Fruit fly (Drosophila melanogaster): ENCODE data around the gene Socs16D.

Socs16D gene

dm6 chrX:17802353-17803121 lies 24.8 kb downstream of the Socs16D start (continued):
- peak; percentile 55 for TF ChIP-seq lmd (GFP tag; IDR thresholded peaks at IDR 0.05)
- no peak for TF ChIP-seq CG1024 (GFP tag; IDR thresholded peaks at IDR 0.05)
- TF ChIP-seq Lim3 (GFP tag; IDR thresholded peaks at IDR 0.05), result no peak
- TF ChIP-seq CG8765 (GFP tag; IDR thresholded peaks at IDR 0.05), result no peak
- TF ChIP-seq hkb (optimal IDR thresholded peaks at IDR 0.05), result no peak
- TF ChIP-seq hkb (GFP tag; IDR thresholded peaks at IDR 0.05), result peak; percentile 18; the same call in 1 of the 2 replicates
- TF ChIP-seq Taf1 (GFP tag; IDR thresholded peaks at IDR 0.05), result peak; percentile 24; the same call in 1 of the 2 replicates
- peak; percentile 86 for TF ChIP-seq sens (GFP tag)
- TF ChIP-seq CG12219 (GFP tag; optimal IDR thresholded peaks at IDR 0.05), result peak; percentile 8
- peak; percentile 41 for TF ChIP-seq CG30431 (GFP tag; optimal IDR thresholded peaks at IDR 0.05)
- peak; percentile 25; the same call in 1 of the 3 replicates for TF ChIP-seq zfh1 (GFP tag; IDR thresholded peaks at IDR 0.05)
- peak; percentile 23; the same call in 1 of the 3 replicates for TF ChIP-seq croc (GFP tag; conservative IDR thresholded peaks at IDR 0.05)
- TF ChIP-seq CTCF (GFP tag; optimal IDR thresholded peaks at IDR 0.05), result no peak
- TF ChIP-seq BtbVII (GFP tag; optimal IDR thresholded peaks at IDR 0.05), result peak; percentile 23
- TF ChIP-seq CG15011 (GFP tag; optimal IDR thresholded peaks at IDR 0.05), result peak; percentile 23
- TF ChIP-seq Side (GFP tag; optimal IDR thresholded peaks at IDR 0.05), result no peak
- peak; percentile 24 for TF ChIP-seq CG15696 (tag; optimal IDR thresholded peaks at IDR 0.05)
- no peak for TF ChIP-seq Kr (GFP tag; optimal IDR thresholded peaks at IDR 0.05)
- TF ChIP-seq CoRest (tag; optimal IDR thresholded peaks at IDR 0.05), result peak; percentile 43
- TF ChIP-seq D (optimal IDR thresholded peaks at IDR 0.05), result no peak
- peak; percentile 9 for TF ChIP-seq D (GFP tag; optimal IDR thresholded peaks at IDR 0.05)
- peak; percentile 66 for TF ChIP-seq CG11504 (tag; optimal IDR thresholded peaks at IDR 0.05)
- 0 out of 2 replicates have a peak, but pooled peaks have one; percentile 34 for TF ChIP-seq danr (GFP tag; IDR thresholded peaks at IDR 0.05)
- peak; percentile 30 for TF ChIP-seq NfI (GFP tag; optimal IDR thresholded peaks at IDR 0.05)
- peak; percentile 13 for TF ChIP-seq Usf (GFP tag; optimal IDR thresholded peaks at IDR 0.05)
- peak; percentile 75 for TF ChIP-seq CG10321 (GFP tag; IDR thresholded peaks at IDR 0.05)
- peak; percentile 69 for TF ChIP-seq vvl (GFP tag; IDR thresholded peaks at IDR 0.05)
- peak in 1 of 2 experiments; percentile 18 for TF ChIP-seq Pdp1 (GFP tag; optimal IDR thresholded peaks at IDR 0.05)
- peak in 1 of 3 experiments; percentile 38 for TF ChIP-seq lola (GFP tag; optimal IDR thresholded peaks at IDR 0.05)
- TF ChIP-seq CG7556 (GFP tag; optimal IDR thresholded peaks at IDR 0.05), result peak; percentile 61
- no peak for TF ChIP-seq CG11696 (GFP tag; IDR thresholded peaks at IDR 0.05)
- TF ChIP-seq CG2199 (GFP tag; IDR thresholded peaks at IDR 0.05), result no peak
- TF ChIP-seq CG12659 (GFP tag; optimal IDR thresholded peaks at IDR 0.05), result peak; percentile 15
- TF ChIP-seq phol (tag; optimal IDR thresholded peaks at IDR 0.05), result peak; percentile 48
- TF ChIP-seq CG4404 (GFP tag; IDR thresholded peaks at IDR 0.05), result peak; percentile 43
- 0 out of 2 replicates have a peak, but pooled peaks have one; percentile 21 for TF ChIP-seq CG14441 (GFP tag; IDR thresholded peaks at IDR 0.05)
- peak; percentile 15 for TF ChIP-seq CG9437 (GFP tag; optimal IDR thresholded peaks at IDR 0.05)
- TF ChIP-seq CG17359 (tag; optimal IDR thresholded peaks at IDR 0.05), result peak; percentile 35
- TF ChIP-seq Doc3 (GFP tag; IDR thresholded peaks at IDR 0.05; ENCODE audit: partially characterized antibody), result no peak
- TF ChIP-seq CG16779 (GFP tag; IDR thresholded peaks at IDR 0.05), result no peak
- peak; percentile 36; the same call in 1 of the 2 replicates for TF ChIP-seq Ptx1 (GFP tag; IDR thresholded peaks at IDR 0.05)
- TF ChIP-seq al (GFP tag; IDR thresholded peaks at IDR 0.05), result 0 out of 2 replicates have a peak, but pooled peaks have one; percentile 8
- TF ChIP-seq CG1602 (GFP tag; optimal IDR thresholded peaks at IDR 0.05), result peak; percentile 25
- no peak for TF ChIP-seq CG15601 (tag; optimal IDR thresholded peaks at IDR 0.05)
- TF ChIP-seq Dbx (GFP tag; IDR thresholded peaks at IDR 0.05), result 0 out of 3 replicates have a peak, but pooled peaks have one; percentile 22
- TF ChIP-seq Abd-B (GFP tag; optimal IDR thresholded peaks at IDR 0.05), result peak; percentile 45
- TF ChIP-seq unpg (GFP tag; optimal IDR thresholded peaks at IDR 0.05), result peak; percentile 42
- TF ChIP-seq PHDP (tag; optimal IDR thresholded peaks at IDR 0.05), result no peak
- peak; percentile 47 for TF ChIP-seq CG12391 (tag; optimal IDR thresholded peaks at IDR 0.05)
- no peak for TF ChIP-seq CG6272 (GFP tag; IDR thresholded peaks at IDR 0.05)
